Fruit fly (Drosophila melanogaster) whole organism, embryonic: Measurements from ENCODE around the gene CG5727.

ENCODE experiments used
- CG1024 ChIP-seq: fragments of 200-800 bp; sonication (Bioruptor generic); IDR thresholded peaks from 2 replicates; pipeline ENCODE4 v1.3.6; 2022; ENCODE audit warnings: missing biosample characterization, missing genetic modification characterization
- CG10267 ChIP-seq: fragments of 200-800 bp; sonication (Bioruptor generic); optimal IDR thresholded peaks from 2 replicates; lab custom pipeline; 2018; ENCODE audit warnings: missing biosample characterization, mild to moderate bottlenecking, missing genetic modification characterization, moderate library complexity
- CG10431 ChIP-seq: fragments of 200-800 bp; sonication (Bioruptor generic); optimal IDR thresholded peaks from 3 replicates; lab custom pipeline; 2018; ENCODE audit warnings: missing biosample characterization, mild to moderate bottlenecking, missing genetic modification characterization
- CG14860 ChIP-seq: fragments of 200-800 bp; sonication (Bioruptor generic); IDR thresholded peaks from 3 replicates; pipeline ENCODE4 v1.3.6; 2022; ENCODE audit warnings: missing biosample characterization, missing genetic modification characterization; ENCODE audit not compliant: partially characterized antibody
- CG15479 ChIP-seq: fragments of 200-800 bp; sonication (Bioruptor generic); optimal IDR thresholded peaks from 3 replicates; lab custom pipeline; 2019; ENCODE audit warnings: missing biosample characterization, mild to moderate bottlenecking, missing genetic modification characterization, moderate library complexity
- CG15514 ChIP-seq: fragments of 200-800 bp; sonication (Bioruptor generic); optimal IDR thresholded peaks from 3 replicates; lab custom pipeline; 2017; ENCODE audit warnings: missing biosample characterization, missing genetic modification characterization, mild to moderate bottlenecking, moderate library complexity, missing genetic modification reagents
- CG18599 ChIP-seq: fragments of 200-800 bp; sonication (Bioruptor generic); optimal IDR thresholded peaks from 3 replicates; lab custom pipeline; 2017; ENCODE audit warnings: missing biosample characterization, missing genetic modification characterization, mild to moderate bottlenecking, moderate library complexity, missing genetic modification reagents
- CG2199 ChIP-seq: fragments of 200-800 bp; sonication (Bioruptor generic); IDR thresholded peaks from 3 replicates; pipeline ENCODE4 v1.3.6; 2022; ENCODE audit warnings: missing biosample characterization, missing genetic modification characterization
- CG3065 ChIP-seq: fragments of 200-800 bp; sonication (Bioruptor generic); optimal IDR thresholded peaks from 2 replicates; lab custom pipeline; 2016; ENCODE audit warnings: missing biosample characterization, missing genetic modification characterization
- CG34422 ChIP-seq: fragments of 200-800 bp; sonication (Bioruptor generic); IDR thresholded peaks from 3 replicates; pipeline ENCODE4 v1.3.6; 2022; ENCODE audit warnings: missing biosample characterization, missing genetic modification characterization
- CG4617 ChIP-seq: fragments of 200-800 bp; sonication (Bioruptor generic); optimal IDR thresholded peaks from 3 replicates; lab custom pipeline; 2016; ENCODE audit warnings: missing biosample characterization, missing genetic modification characterization, borderline replicate concordance
- CG4854 ChIP-seq: fragments of 200-800 bp; sonication (Bioruptor generic); optimal IDR thresholded peaks from 2 replicates; lab custom pipeline; 2016; ENCODE audit warnings: missing biosample characterization, missing genetic modification characterization, inconsistent platforms
- CG6689 ChIP-seq: fragments of 200-800 bp; sonication (Bioruptor generic); IDR thresholded peaks from 2 replicates; pipeline ENCODE4 v1.3.6; 2022; ENCODE audit warnings: missing biosample characterization, missing genetic modification characterization
- CG7987 ChIP-seq: fragments of 200-800 bp; sonication (Bioruptor generic); optimal IDR thresholded peaks from 2 replicates; lab custom pipeline; 2018; ENCODE audit warnings: missing biosample characterization, mild to moderate bottlenecking, missing genetic modification characterization, moderate library complexity
- CG8281 ChIP-seq: fragments of 200-800 bp; sonication (Bioruptor generic); optimal IDR thresholded peaks from 2 replicates; lab custom pipeline; 2018; ENCODE audit warnings: missing biosample characterization, mild to moderate bottlenecking, missing genetic modification characterization, moderate library complexity
- Deaf1 ChIP-seq: fragments of 200-800 bp; optimal IDR thresholded peaks from 3 replicates; lab custom pipeline; 2019; ENCODE audit warnings: missing biosample characterization, mild to moderate bottlenecking, missing genetic modification characterization, moderate library complexity
- Dip2 ChIP-seq: fragments of 200-800 bp; sonication (Bioruptor generic); IDR thresholded peaks from 2 replicates; pipeline ENCODE4 v1.3.6; 2022; ENCODE audit warnings: missing biosample characterization, missing genetic modification characterization
- HLH3B ChIP-seq: fragments of 200-800 bp; sonication (Bioruptor generic); IDR thresholded peaks from 2 replicates; pipeline ENCODE4 v1.3.6; 2022; ENCODE audit warnings: missing biosample characterization, missing genetic modification characterization
- Hr78 ChIP-seq, 2 experiments: fragments of 200-800 bp in 1 of 2; fragments of >200 bp in 1 of 2; sonication (Bioruptor generic) in 1 of 2; optimal IDR thresholded peaks; 2 replicates each; lab custom pipeline; 2017 to 2019; ENCODE audit warnings: missing biosample characterization in 2 of 2, missing genetic modification characterization in 2 of 2, mild to moderate bottlenecking in 1 of 2, moderate library complexity in 1 of 2
- Lim3 ChIP-seq: fragments of 200-800 bp; sonication (Bioruptor generic); IDR thresholded peaks from 2 replicates; pipeline ENCODE4 v1.3.6; 2022; ENCODE audit warnings: missing biosample characterization, missing genetic modification characterization
- NFAT ChIP-seq: fragments of 200-800 bp; sonication (Bioruptor generic); IDR thresholded peaks from 2 replicates; pipeline ENCODE4 v1.3.6; 2022; ENCODE audit warnings: missing biosample characterization, missing genetic modification characterization
- NfI ChIP-seq: fragments of 200-800 bp; sonication (Bioruptor generic); optimal IDR thresholded peaks from 3 replicates; lab custom pipeline; 2018; ENCODE audit warnings: missing biosample characterization, mild to moderate bottlenecking, missing genetic modification characterization, moderate library complexity
- Optix ChIP-seq: fragments of 200-800 bp; sonication (Bioruptor generic); IDR thresholded peaks from 3 replicates; pipeline ENCODE4 v1.3.6; 2022; ENCODE audit warnings: missing biosample characterization, missing genetic modification characterization
- Sin3A ChIP-seq: fragments of >200 bp; optimal IDR thresholded peaks from 2 replicates; lab custom pipeline; 2018
- Six4 ChIP-seq: fragments of 200-800 bp; sonication (Bioruptor generic); optimal IDR thresholded peaks from 2 replicates; lab custom pipeline; 2016; ENCODE audit warnings: missing biosample characterization, missing genetic modification characterization
- Ssrp ChIP-seq: fragments of 200-800 bp; sonication (Bioruptor generic); optimal IDR thresholded peaks from 2 replicates; lab custom pipeline; 2018; ENCODE audit warnings: missing biosample characterization, mild to moderate bottlenecking, missing genetic modification characterization, moderate library complexity
- Stat92E ChIP-seq, 3 experiments: fragments of >200 bp in 2 of 3; fragments of 200-800 bp in 1 of 3; sonication (Bioruptor generic) in 1 of 3; optimal IDR thresholded peaks; 2 replicates each; lab custom pipeline; 2017 to 2019; ENCODE audit warnings: missing biosample characterization in 3 of 3, missing genetic modification characterization in 3 of 3, mild to moderate bottlenecking in 1 of 3, moderate library complexity in 1 of 3
- az2 ChIP-seq: fragments of 200-800 bp; sonication (Bioruptor generic); optimal IDR thresholded peaks from 3 replicates; lab custom pipeline; 2016; ENCODE audit warnings: missing biosample characterization, missing genetic modification characterization
- bbx ChIP-seq: fragments of 200-800 bp; sonication (Bioruptor generic); IDR thresholded peaks from 2 replicates; pipeline ENCODE4 v1.3.6; 2022; ENCODE audit warnings: missing biosample characterization, missing genetic modification characterization; ENCODE audit not compliant: partially characterized antibody
- bcd ChIP-seq: fragments of 200-800 bp; sonication (Bioruptor generic); optimal IDR thresholded peaks from 2 replicates; lab custom pipeline; 2017; ENCODE audit warnings: missing biosample characterization, mild to moderate bottlenecking, missing genetic modification characterization
- br ChIP-seq: fragments of >200 bp; optimal IDR thresholded peaks from 2 replicates; lab custom pipeline; 2017
- cato ChIP-seq: fragments of 200-800 bp; sonication (Bioruptor generic); optimal IDR thresholded peaks from 2 replicates; lab custom pipeline; 2016; ENCODE audit warnings: missing biosample characterization, missing genetic modification characterization, borderline replicate concordance
- esg ChIP-seq: fragments of 200-800 bp; sonication (Bioruptor generic); conservative IDR thresholded peaks from 2 replicates; pipeline ENCODE4 v1.3.6; 2022; ENCODE audit warnings: missing biosample characterization, missing genetic modification characterization
- gro ChIP-seq: fragments of 200-800 bp; sonication (Bioruptor generic); optimal IDR thresholded peaks from 2 replicates; lab custom pipeline; 2016; ENCODE audit warnings: missing biosample characterization, missing genetic modification characterization
- hb ChIP-seq: fragments of 200-800 bp; sonication (Bioruptor generic); IDR thresholded peaks from 3 replicates; pipeline ENCODE4 v1.3.6; 2022; ENCODE audit warnings: missing biosample characterization, missing genetic modification characterization; ENCODE audit not compliant: partially characterized antibody
- insv ChIP-seq, 2 experiments: fragments of 200-800 bp; sonication (Bioruptor generic); optimal IDR thresholded peaks; 3 replicates each; lab custom pipeline; 2016 to 2018; ENCODE audit warnings: missing biosample characterization in 2 of 2, missing genetic modification characterization in 2 of 2
- jing ChIP-seq: fragments of 200-800 bp; sonication (Bioruptor generic); optimal IDR thresholded peaks from 2 replicates; lab custom pipeline; 2018; ENCODE audit warnings: missing biosample characterization, mild to moderate bottlenecking, missing genetic modification characterization
- jumu ChIP-seq: fragments of 200-800 bp; sonication (Bioruptor generic); optimal IDR thresholded peaks from 3 replicates; lab custom pipeline; 2016; ENCODE audit warnings: missing biosample characterization, missing genetic modification characterization
- luna ChIP-seq: fragments of 200-800 bp; sonication (Bioruptor generic); optimal IDR thresholded peaks from 2 replicates; lab custom pipeline; 2016; ENCODE audit warnings: missing biosample characterization, missing genetic modification characterization
- nom ChIP-seq: fragments of 200-800 bp; sonication (Bioruptor generic); optimal IDR thresholded peaks from 2 replicates; lab custom pipeline; 2017; ENCODE audit warnings: missing biosample characterization, missing genetic modification characterization, mild to moderate bottlenecking, moderate library complexity, missing genetic modification reagents
- otp ChIP-seq: fragments of 200-800 bp; sonication (Bioruptor generic); IDR thresholded peaks from 3 replicates; pipeline ENCODE4, ENCODE4 v1.3.6; 2022; ENCODE audit warnings: missing biosample characterization, missing genetic modification characterization
- schlank ChIP-seq: fragments of 200-800 bp; sonication (Bioruptor generic); optimal IDR thresholded peaks from 2 replicates; lab custom pipeline; 2018; ENCODE audit warnings: missing biosample characterization, mild to moderate bottlenecking, missing genetic modification characterization
- scrt ChIP-seq: fragments of 200-800 bp; sonication (Bioruptor generic); optimal IDR thresholded peaks from 2 replicates; lab custom pipeline; 2018; ENCODE audit warnings: missing biosample characterization, mild to moderate bottlenecking, missing genetic modification characterization, moderate library complexity
- sd ChIP-seq: fragments of 200-800 bp; sonication (Bioruptor generic); optimal IDR thresholded peaks from 3 replicates; lab custom pipeline; 2018; ENCODE audit warnings: missing biosample characterization, mild to moderate bottlenecking, missing genetic modification characterization, moderate library complexity
- sisA ChIP-seq: fragments of 200-800 bp; sonication (Bioruptor generic); IDR thresholded peaks from 2 replicates; pipeline ENCODE4 v1.3.6; 2022; ENCODE audit warnings: missing biosample characterization, missing genetic modification characterization
- tll ChIP-seq, 2 experiments: fragments of 200-800 bp in 1 of 2; fragments of >200 bp in 1 of 2; sonication (Bioruptor generic) in 1 of 2; optimal IDR thresholded peaks; 2 replicates each; lab custom pipeline; 2017 to 2019; ENCODE audit warnings: missing biosample characterization in 2 of 2, missing genetic modification characterization in 2 of 2, mild to moderate bottlenecking in 1 of 2, moderate library complexity in 1 of 2
- trem ChIP-seq: fragments of 200-800 bp; optimal IDR thresholded peaks from 3 replicates; lab custom pipeline; 2019; ENCODE audit warnings: missing biosample characterization, mild to moderate bottlenecking, missing genetic modification characterization, moderate library complexity
- tup ChIP-seq: fragments of 200-800 bp; sonication (Bioruptor generic); optimal IDR thresholded peaks from 2 replicates; lab custom pipeline; 2016; ENCODE audit warnings: missing biosample characterization, mild to moderate bottlenecking, missing genetic modification characterization, moderate library complexity
- zen2 ChIP-seq: fragments of 200-800 bp; sonication (Bioruptor generic); IDR thresholded peaks from 3 replicates; pipeline ENCODE4 v1.3.6; 2022; ENCODE audit warnings: missing biosample characterization, missing genetic modification characterization; ENCODE audit not compliant: partially characterized antibody
- zfh2 ChIP-seq: fragments of 200-800 bp; sonication (Bioruptor generic); optimal IDR thresholded peaks from 2 replicates; lab custom pipeline; 2016; ENCODE audit warnings: missing biosample characterization, missing genetic modification characterization

Gene CG5727

DNA sequence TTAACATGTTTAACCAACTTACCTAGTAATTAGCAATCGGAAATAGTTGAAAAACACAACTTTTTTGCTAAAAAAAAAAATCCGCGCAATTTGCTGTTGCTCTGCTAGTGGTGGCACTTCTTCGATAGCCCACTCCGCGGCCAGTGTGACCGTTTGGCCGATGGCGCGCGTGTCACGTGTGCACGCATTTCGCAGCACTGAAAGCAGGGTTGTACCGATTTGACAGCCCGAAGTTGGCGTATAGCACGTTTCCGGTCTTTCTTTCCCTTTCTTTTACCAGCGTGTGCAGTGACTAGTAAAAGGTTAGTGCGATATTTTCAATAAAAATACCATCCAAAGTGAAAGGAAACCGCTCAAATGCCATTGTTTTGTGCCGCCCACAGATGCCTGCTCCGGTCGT lies 9.6 kb downstream of the CG5727 start, which contains the start of the genes Ripalpha and RpL7 (continued):
- TF ChIP-seq hb (GFP tag; lab: Robert Waterston, UW) (peak; percentile 70), CG3065 (GFP tag; lab: Kevin White, UChicago) (peak; percentile 97), zen2 (GFP tag; lab: Robert Waterston, UW) (peak; percentile 71), CG10431 (GFP tag; lab: Kevin White, UChicago) (peak; percentile 97), bcd (GFP tag; lab: Kevin White, UChicago) (peak; percentile 100), CG18599 (peak; percentile 98), br (lab: Kevin White, UChicago) (no peak), scrt (peak; percentile 95), CG15479 (GFP tag; lab: Kevin White, UChicago) (peak; percentile 95), esg (peak; percentile 63), Stat92E (GFP tag; optimal IDR thresholded peaks at IDR 0.05; lab: Kevin White, UChicago) (peak in 1 of 3 experiments; percentile 58), CG14860 (peak; percentile 75), Lim3 (GFP tag; lab: Robert Waterston, UW) (no peak; the same call in 1 of the 2 replicates), nom (peak; percentile 96), Sin3A (lab: Kevin White, UChicago) (peak; percentile 69), jing (GFP tag; lab: Kevin White, UChicago) (peak; percentile 88), CG6689 (GFP tag; lab: Robert Waterston, UW) (peak; percentile 88), Dip2 (GFP tag; lab: Robert Waterston, UW) (no peak), cato (GFP tag; lab: Kevin White, UChicago) (peak; percentile 95), otp (GFP tag; lab: Robert Waterston, UW) (peak; percentile 99), Hr78 (GFP tag; optimal IDR thresholded peaks at IDR 0.05; lab: Kevin White, UChicago) (no peak), sisA (GFP tag; lab: Robert Waterston, UW) (peak; percentile 88), CG2199 (GFP tag; lab: Robert Waterston, UW) (peak; percentile 96), insv (GFP tag; optimal IDR thresholded peaks at IDR 0.05; lab: Kevin White, UChicago) (peak in 1 of 2 experiments; percentile 87), zfh2 (GFP tag; lab: Kevin White, UChicago) (peak; percentile 98), sd (peak; percentile 81), CG7987 (GFP tag; lab: Kevin White, UChicago) (peak; percentile 100), trem (tag; lab: Kevin White, UChicago) (peak; percentile 91), schlank (peak; percentile 99), Ssrp (tag; lab: Kevin White, UChicago) (peak; percentile 84), NFAT (GFP tag; lab: Robert Waterston, UW) (peak; percentile 99), CG8281 (tag; lab: Kevin White, UChicago) (peak; percentile 82), Six4 (GFP tag; lab: Kevin White, UChicago) (peak; percentile 89), tll (GFP tag; optimal IDR thresholded peaks at IDR 0.05; lab: Kevin White, UChicago) (peak in 1 of 2 experiments; percentile 72), Deaf1 (tag; lab: Kevin White, UChicago) (peak; percentile 70), bbx (GFP tag; lab: Robert Waterston, UW) (peak; percentile 94), tup (GFP tag; lab: Kevin White, UChicago) (peak; percentile 97), CG4854 (GFP tag; lab: Kevin White, UChicago) (peak; percentile 97), gro (peak; percentile 98), CG1024 (peak; percentile 94), Optix (GFP tag; lab: Robert Waterston, UW) (peak; percentile 95), CG4617 (GFP tag; lab: Kevin White, UChicago) (peak; percentile 99), CG10267 (tag; lab: Kevin White, UChicago) (peak; percentile 99), NfI (GFP tag; lab: Kevin White, UChicago) (peak; percentile 99), HLH3B (GFP tag; lab: Robert Waterston, UW) (peak; percentile 95), luna (GFP tag; lab: Kevin White, UChicago) (peak; percentile 95), CG15514 (GFP tag; lab: Kevin White, UChicago) (peak; percentile 97), jumu (GFP tag; lab: Kevin White, UChicago) (peak; percentile 95), az2 (GFP tag; lab: Kevin White, UChicago) (peak; percentile 96), CG34422 (GFP tag; lab: Robert Waterston, UW) (peak; percentile 98)
